Worm (Caenorhabditis elegans) whole organism, L1 larva: Measurements from ENCODE around the gene Y22D7AR.7.

Experiments used
- aha-1 ChIP-seq: fragments of 150-350 bp; optimal IDR thresholded peaks from 2 replicates; lab custom pipeline; 2014; ENCODE audit warnings: missing biosample characterization, missing genetic modification characterization
- alr-1 ChIP-seq: fragments of 200-800 bp; sonication (Bioruptor generic); optimal IDR thresholded peaks from 2 replicates; lab custom pipeline; 2018; ENCODE audit warnings: borderline replicate concordance, mild to moderate bottlenecking, missing genetic modification characterization, missing compliant biosample characterization
- ama-1 ChIP-seq: fragments of 150-350 bp; optimal IDR thresholded peaks from 2 replicates; lab custom pipeline; 2014
- ceh-88 ChIP-seq: fragments of 200-800 bp; sonication (Bioruptor generic); IDR thresholded peaks from 2 replicates; pipeline ENCODE4 v1.3.6; 2022; ENCODE audit warnings: missing genetic modification characterization, missing compliant biosample characterization
- ceh-90 ChIP-seq: sonication (generic microtip); optimal IDR thresholded peaks from 2 replicates; lab custom pipeline; 2016; ENCODE audit warnings: missing genetic modification characterization, missing compliant biosample characterization
- dsc-1 ChIP-seq: sonication (generic microtip); optimal IDR thresholded peaks from 2 replicates; lab custom pipeline; 2016; ENCODE audit warnings: mild to moderate bottlenecking, missing genetic modification characterization, missing compliant biosample characterization
- elt-2 ChIP-seq: sonication (generic microtip); optimal IDR thresholded peaks from 2 replicates; lab custom pipeline; 2016; ENCODE audit warnings: missing genetic modification characterization, mild to moderate bottlenecking, inconsistent platforms, missing compliant biosample characterization, missing genetic modification reagents
- elt-3 ChIP-seq, 6 experiments: fragments of 150-350 bp in 1 of 6; sonication (generic microtip); optimal IDR thresholded peaks; 2 replicates each; lab custom pipeline; 2017 to 2018; ENCODE audit warnings: missing biosample characterization in 6 of 6, missing genetic modification characterization in 6 of 6, inconsistent platforms in 1 of 6
- ets-5 ChIP-seq: fragments of 200-800 bp; sonication (Bioruptor generic); IDR thresholded peaks from 2 replicates; pipeline ENCODE4 v1.3.6; 2022; ENCODE audit warnings: missing genetic modification characterization, missing compliant biosample characterization
- fkh-10 ChIP-seq: sonication (generic microtip); optimal IDR thresholded peaks from 2 replicates; lab custom pipeline; 2017; ENCODE audit warnings: missing biosample characterization, missing genetic modification reagents, missing genetic modification characterization
- fkh-8 ChIP-seq: sonication (generic microtip); optimal IDR thresholded peaks from 2 replicates; lab custom pipeline; 2016; ENCODE audit warnings: mild to moderate bottlenecking, missing genetic modification characterization, missing compliant biosample characterization
- hlh-17 ChIP-seq: fragments of 200-800 bp; sonication (Bioruptor generic); optimal IDR thresholded peaks from 2 replicates; lab custom pipeline; 2018; ENCODE audit warnings: missing genetic modification characterization, mild to moderate bottlenecking, missing compliant biosample characterization, moderate library complexity, borderline replicate concordance
- hlh-4 ChIP-seq: sonication (generic microtip); optimal IDR thresholded peaks from 2 replicates; lab custom pipeline; 2016; ENCODE audit warnings: mild to moderate bottlenecking, missing genetic modification characterization, missing compliant biosample characterization
- hpl-2 ChIP-seq: fragments of 150-350 bp; optimal IDR thresholded peaks from 2 replicates; lab custom pipeline; 2014; ENCODE audit warnings: missing biosample characterization, missing genetic modification reagents, missing genetic modification characterization
- lin-13 ChIP-seq: fragments of 150-350 bp; optimal IDR thresholded peaks from 2 replicates; lab custom pipeline; 2014; ENCODE audit warnings: missing biosample characterization, missing genetic modification reagents, missing genetic modification characterization
- lin-14 ChIP-seq: fragments of 200-800 bp; sonication (Bioruptor generic); optimal IDR thresholded peaks from 2 replicates; lab custom pipeline; 2018; ENCODE audit warnings: mild to moderate bottlenecking, missing genetic modification characterization, moderate library complexity, missing compliant biosample characterization
- lin-15B ChIP-seq: fragments of 150-350 bp; sonication (generic microtip); optimal IDR thresholded peaks from 3 replicates; lab custom pipeline; 2014; ENCODE audit warnings: missing biosample characterization, missing genetic modification characterization
- lir-3 ChIP-seq: sonication (generic microtip); optimal IDR thresholded peaks from 2 replicates; lab custom pipeline; 2016; ENCODE audit warnings: mild to moderate bottlenecking, missing genetic modification characterization, moderate library complexity, missing compliant biosample characterization; ENCODE audit not compliant: poor library complexity
- mdl-1 ChIP-seq, 2 experiments: fragments of 150-350 bp; optimal IDR thresholded peaks; 2 replicates each; lab custom pipeline; 2014 to 2017; ENCODE audit warnings: missing biosample characterization in 2 of 2, missing genetic modification characterization in 2 of 2, inconsistent platforms in 1 of 2
- nhr-19 ChIP-seq: fragments of 200-800 bp; sonication (Bioruptor generic); conservative IDR thresholded peaks from 2 replicates; pipeline ENCODE4 v1.3.6; 2022; ENCODE audit warnings: missing genetic modification characterization, missing compliant biosample characterization
- nhr-20 ChIP-seq: sonication (generic microtip); optimal IDR thresholded peaks from 2 replicates; lab custom pipeline; 2016; ENCODE audit warnings: mild to moderate bottlenecking, missing genetic modification characterization, missing compliant biosample characterization
- nhr-28 ChIP-seq: fragments of 150-350 bp; optimal IDR thresholded peaks from 2 replicates; lab custom pipeline; 2014; ENCODE audit warnings: missing biosample characterization, missing genetic modification characterization
- nhr-71 ChIP-seq: sonication (generic microtip); optimal IDR thresholded peaks from 2 replicates; lab custom pipeline; 2016; ENCODE audit warnings: mild to moderate bottlenecking, missing genetic modification characterization, moderate library complexity, missing compliant biosample characterization
- nhr-77 ChIP-seq: fragments of 150-350 bp; optimal IDR thresholded peaks from 2 replicates; lab custom pipeline; 2014; ENCODE audit warnings: missing biosample characterization, missing genetic modification characterization
- nhr-84 ChIP-seq: sonication (generic microtip); optimal IDR thresholded peaks from 2 replicates; lab custom pipeline; 2017; ENCODE audit warnings: missing biosample characterization, missing genetic modification characterization
- nhr-85 ChIP-seq: sonication (generic microtip); peaks from one replicate; lab custom pipeline; 2016; ENCODE audit warnings: missing genetic modification characterization, inconsistent platforms, missing compliant biosample characterization
- nhr-90 ChIP-seq: sonication (generic microtip); optimal IDR thresholded peaks from 2 replicates; lab custom pipeline; 2016; ENCODE audit warnings: mild to moderate bottlenecking, missing genetic modification characterization, missing compliant biosample characterization; ENCODE audit not compliant: poor library complexity
- pax-3 ChIP-seq: fragments of 200-800 bp; sonication (Bioruptor generic); optimal IDR thresholded peaks from 2 replicates; lab custom pipeline; 2018; ENCODE audit warnings: mild to moderate bottlenecking, missing genetic modification characterization, moderate library complexity, missing compliant biosample characterization
- pqm-1 ChIP-seq: sonication (generic microtip); optimal IDR thresholded peaks from 3 replicates; lab custom pipeline; 2017; ENCODE audit warnings: missing biosample characterization, missing genetic modification characterization
- tbx-2 ChIP-seq: sonication (generic microtip); optimal IDR thresholded peaks from 2 replicates; lab custom pipeline; 2016; ENCODE audit warnings: missing genetic modification characterization, missing compliant biosample characterization
- unc-30 ChIP-seq: sonication (generic microtip); optimal IDR thresholded peaks from 2 replicates; lab custom pipeline; 2017; ENCODE audit warnings: missing biosample characterization, missing genetic modification characterization
- unc-86 ChIP-seq: sonication (generic microtip); optimal IDR thresholded peaks from 2 replicates; lab custom pipeline; 2016; ENCODE audit warnings: missing genetic modification characterization, missing compliant biosample characterization
- xbp-1 ChIP-seq: sonication (generic microtip); optimal IDR thresholded peaks from 2 replicates; lab custom pipeline; 2016; ENCODE audit warnings: missing genetic modification characterization, missing compliant biosample characterization

Y22D7AR.7 gene

DNA sequence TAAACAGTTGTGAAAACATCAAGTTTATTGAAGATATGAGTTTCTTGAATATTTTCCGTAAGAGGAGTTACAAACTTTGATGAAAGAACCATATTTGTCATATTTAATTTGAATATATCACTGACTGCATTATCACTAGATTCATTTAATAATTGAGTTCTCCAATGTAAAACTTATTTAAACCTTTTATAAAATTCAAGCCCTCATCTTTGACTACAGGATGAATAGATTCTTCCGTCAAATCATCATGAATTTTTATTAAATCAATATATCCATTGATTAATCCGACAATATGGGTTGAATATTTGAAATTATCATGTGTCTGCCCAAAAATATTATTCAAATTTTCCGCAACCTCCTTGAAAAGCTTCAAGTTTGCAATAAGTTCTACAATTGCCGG lies at the start of gene Y22D7AR.7:
Gene Y22D7AR.7 (minus strand): TSS at position 101 of the 400 bp plus-strand sequence.
- peak; percentile 47 for TF ChIP-seq nhr-85
- no peak for TF ChIP-seq unc-86 (tag; lab: Kevin White, UChicago)

DNA sequence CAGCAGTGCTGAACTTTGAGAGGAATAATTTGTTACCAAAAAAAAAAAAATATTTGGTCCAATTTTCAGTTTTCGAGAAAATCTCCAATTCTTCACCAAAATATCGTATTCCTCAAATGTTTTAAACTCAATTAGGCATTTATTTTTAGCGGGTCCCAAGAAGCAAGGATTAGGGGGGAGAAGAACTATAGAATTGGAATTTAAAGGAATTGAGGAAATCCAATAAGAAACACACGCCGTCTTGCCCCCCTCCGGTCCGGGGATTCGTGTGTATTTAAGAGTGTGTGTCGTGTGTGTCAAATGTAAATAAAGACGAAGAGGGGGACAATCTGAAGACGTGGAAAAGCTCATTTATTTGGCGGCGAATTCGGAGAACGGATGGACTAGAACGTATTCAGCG lies 45.5 kb upstream of the Y22D7AR.7 start:
- no peak for TF ChIP-seq pqm-1 (tag; lab: Kevin White, UChicago)
- TF ChIP-seq nhr-28 (tag; lab: Kevin White, UChicago), result no peak
- no peak for TF ChIP-seq elt-2
- no peak for TF ChIP-seq ceh-88 (GFP tag; lab: Robert Waterston, UW)
- TF ChIP-seq lin-14 (GFP tag; lab: Kevin White, UChicago), result peak; percentile 20
- TF ChIP-seq xbp-1 (tag; lab: Kevin White, UChicago), result no peak
- TF ChIP-seq fkh-10 (GFP tag; lab: Kevin White, UChicago), result peak; percentile 47
- TF ChIP-seq mdl-1 (tag; optimal IDR thresholded peaks at IDR 0.05; lab: Kevin White, UChicago), result no peak

DNA sequence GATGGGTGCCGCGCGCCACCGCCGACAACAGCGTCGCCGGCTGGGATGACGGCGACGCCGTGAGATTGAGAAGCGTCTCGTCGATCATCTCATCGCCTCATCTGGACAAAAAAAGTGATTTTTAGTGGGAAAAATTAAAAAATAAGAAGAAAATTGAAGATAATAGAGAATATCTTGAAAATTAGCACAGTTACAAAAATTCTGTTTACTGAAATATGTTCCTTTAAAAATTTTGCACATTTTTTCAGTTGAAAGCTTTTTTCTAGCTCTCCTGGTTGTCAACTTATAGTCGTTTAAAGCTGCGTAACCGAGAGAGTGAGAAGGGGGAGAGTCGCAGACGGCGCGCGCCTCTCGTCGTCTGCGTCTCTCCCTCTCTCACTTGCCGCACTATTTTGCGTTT lies 45.1 kb upstream of the Y22D7AR.7 start, which contains the start of gene ser-4:
Gene ser-4 (minus strand): TSS at position 101 of the 400 bp plus-strand sequence.
- TF ChIP-seq lin-14 (GFP tag; lab: Kevin White, UChicago) (no peak), hpl-2 (GFP tag; lab: Kevin White, UChicago) (no peak), unc-86 (tag; lab: Kevin White, UChicago) (no peak), alr-1 (no peak), pax-3 (tag; lab: Kevin White, UChicago) (no peak), nhr-19 (GFP tag; lab: Robert Waterston, UW) (no peak), nhr-20 (tag; lab: Kevin White, UChicago) (no peak), tbx-2 (tag; lab: Kevin White, UChicago) (no peak)

DNA sequence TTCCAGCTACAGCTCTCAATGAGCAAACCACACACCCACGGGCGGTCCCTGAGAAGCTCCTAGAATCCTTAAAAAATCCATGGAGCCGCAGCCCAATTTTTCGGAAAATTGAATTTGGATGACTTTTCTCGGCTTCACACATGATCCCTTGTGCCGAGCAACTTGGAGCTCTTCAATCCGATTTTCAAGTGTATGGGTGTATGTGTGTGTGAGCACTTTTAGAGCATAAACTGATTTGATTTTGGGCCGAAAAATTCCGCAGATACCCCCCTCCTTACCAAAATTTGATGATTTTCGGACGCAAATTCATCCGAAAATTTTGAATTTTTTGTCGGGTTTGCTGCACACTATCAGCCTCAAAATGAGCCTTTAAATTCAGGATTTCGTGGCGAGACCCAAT lies 44.0 kb upstream of the Y22D7AR.7 start:
- TF ChIP-seq lin-14 (GFP tag; lab: Kevin White, UChicago) (peak; percentile 62), nhr-84 (tag; lab: Kevin White, UChicago) (no peak), ama-1 (no peak), elt-2 (no peak), nhr-77 (tag; lab: Kevin White, UChicago) (no peak), fkh-10 (GFP tag; lab: Kevin White, UChicago) (peak; percentile 87), nhr-71 (tag; lab: Kevin White, UChicago) (peak; percentile 3), lin-13 (no peak), elt-3 (tag; optimal IDR thresholded peaks at IDR 0.05; lab: Kevin White, UChicago) (no peak)

DNA sequence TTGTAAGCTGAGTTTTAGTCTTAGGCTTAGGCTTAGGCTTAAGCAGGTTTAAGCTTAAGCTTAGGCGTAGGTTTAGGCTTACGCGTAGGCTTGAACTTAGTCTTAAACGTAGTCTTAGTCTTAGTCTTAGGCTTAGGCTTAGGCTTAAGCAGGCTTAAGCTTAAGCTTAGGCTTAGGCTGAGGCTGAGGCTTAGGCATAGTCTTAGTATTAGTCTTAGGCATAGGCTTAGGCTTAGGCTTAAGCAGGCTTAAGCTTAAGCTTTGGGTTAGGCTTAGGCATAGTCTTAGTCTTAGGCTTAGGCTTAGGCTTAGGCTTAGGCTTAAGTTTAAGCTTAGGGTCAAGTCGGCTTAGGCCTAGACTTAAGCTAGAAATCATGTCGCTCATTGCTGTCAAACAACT lies 30.9 kb upstream of the Y22D7AR.7 start:
- TF ChIP-seq lin-14 (GFP tag; lab: Kevin White, UChicago) (no peak), unc-30 (tag; lab: Kevin White, UChicago) (no peak), unc-86 (tag; lab: Kevin White, UChicago) (no peak), hlh-4 (tag; lab: Kevin White, UChicago) (no peak), nhr-90 (tag; lab: Kevin White, UChicago) (no peak), lin-15B (tag; lab: Kevin White, UChicago) (no peak), pax-3 (tag; lab: Kevin White, UChicago) (no peak), ceh-90 (tag; lab: Kevin White, UChicago) (no peak), fkh-8 (tag; lab: Kevin White, UChicago) (no peak), ets-5 (GFP tag; lab: Robert Waterston, UW) (no peak), hlh-17 (GFP tag; lab: Kevin White, UChicago) (no peak), aha-1 (no peak), dsc-1 (tag; lab: Kevin White, UChicago) (no peak), lir-3 (tag; lab: Kevin White, UChicago) (no peak), pqm-1 (tag; lab: Kevin White, UChicago) (no peak)
